Fruit fly (Drosophila melanogaster) whole organism, embryonic: ENCODE results near the gene shakB.

Experiments
- Abd-B ChIP-seq: fragments of 200-800 bp; sonication (Bioruptor generic); optimal IDR thresholded peaks from 2 replicates; lab custom pipeline; 2018; ENCODE audit warnings: missing biosample characterization, mild to moderate bottlenecking, missing genetic modification characterization, moderate library complexity
- CG1832 ChIP-seq: fragments of 200-800 bp; sonication (Bioruptor generic); optimal IDR thresholded peaks from 2 replicates; lab custom pipeline; 2017; ENCODE audit warnings: missing biosample characterization, mild to moderate bottlenecking, missing genetic modification characterization, inconsistent platforms
- CrebB ChIP-seq: fragments of 200-800 bp; sonication (Bioruptor generic); optimal IDR thresholded peaks from 3 replicates; lab custom pipeline; 2018; ENCODE audit warnings: missing biosample characterization, mild to moderate bottlenecking, missing genetic modification characterization
- klu ChIP-seq: fragments of 200-800 bp; sonication (Bioruptor generic); IDR thresholded peaks from 2 replicates; pipeline ENCODE4 v1.3.6; 2022; ENCODE audit warnings: missing biosample characterization, missing genetic modification characterization

DNA sequence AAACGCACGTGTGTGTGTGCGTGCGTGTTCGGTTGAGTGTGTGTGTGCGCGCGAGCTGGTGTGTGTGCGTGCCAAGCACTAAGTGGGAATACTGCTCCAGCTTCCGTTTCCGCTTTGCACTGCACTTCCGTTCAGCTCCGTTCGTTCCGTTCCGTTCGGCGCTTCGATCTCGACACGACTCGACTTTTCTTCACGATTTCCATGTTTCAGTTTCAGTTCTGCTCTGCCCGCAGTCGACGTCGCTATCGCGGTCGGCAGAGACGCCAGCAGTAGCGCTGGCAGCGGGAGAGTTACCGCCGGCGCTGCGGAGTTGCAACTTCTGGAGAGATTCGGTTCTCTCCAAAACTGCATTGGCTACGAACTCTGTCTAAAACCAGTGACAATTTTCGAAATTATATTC, 3.1 kb downstream of the shakB start:
- TF ChIP-seq CrebB (tag; lab: Kevin White, UChicago), result no peak
- no peak for TF ChIP-seq Abd-B (GFP tag; lab: Kevin White, UChicago)
- no peak for TF ChIP-seq CG1832 (GFP tag; lab: Kevin White, UChicago)
- no peak for TF ChIP-seq klu (GFP tag; lab: Robert Waterston, UW)
